Worm (Caenorhabditis elegans): ENCODE measurements around the gene B0280.11.

Gene B0280.11

DNA sequence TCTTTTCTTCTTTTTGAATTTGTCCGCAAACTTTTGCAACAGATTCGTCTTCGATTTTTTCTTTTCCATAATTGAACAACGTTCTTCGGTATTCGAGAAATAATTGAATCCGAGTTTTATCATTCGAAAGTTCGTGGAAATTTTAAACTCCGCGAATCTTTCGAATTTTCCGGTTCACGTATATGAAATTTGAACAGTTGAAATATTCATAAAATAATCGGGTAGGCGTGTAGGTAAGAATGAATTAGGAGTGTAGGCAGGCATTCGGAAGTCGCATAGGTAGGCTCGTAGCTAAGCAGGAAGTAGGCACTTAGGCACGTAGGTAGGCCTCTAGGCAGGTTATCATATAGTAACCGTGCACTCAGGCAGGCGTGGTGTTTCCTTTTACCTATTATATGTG, at the start of gene B0280.11:
TSS of gene B0280.11 (minus strand) at position 101 of the 400 bp plus-strand sequence.
- TF ChIP-seq dao-5 (tag; optimal IDR thresholded peaks at IDR 0.05) (no peak), him-1 (tag; optimal IDR thresholded peaks at IDR 0.05) (no peak), W03F9.2 (tag; optimal IDR thresholded peaks at IDR 0.05) (no peak)

DNA sequence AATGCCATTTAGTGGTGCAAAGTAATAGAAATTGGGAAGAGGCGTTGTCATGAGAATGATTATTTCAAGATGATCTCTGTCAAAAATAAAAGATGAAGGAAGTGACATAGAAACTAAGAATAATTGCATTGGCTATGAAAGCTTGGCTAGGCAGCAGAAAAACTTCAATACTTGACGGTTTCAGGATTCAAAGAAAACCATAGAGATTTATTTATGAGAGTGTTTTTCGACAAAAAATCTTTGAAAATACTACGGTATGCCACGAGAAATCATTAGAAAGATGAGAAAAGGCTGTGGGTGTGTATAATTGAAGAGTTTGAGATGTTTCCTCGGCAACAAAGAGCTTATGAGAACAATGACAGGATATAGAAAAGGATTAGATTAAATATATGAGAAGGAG, 47.4 kb upstream of the B0280.11 start, which contains the start of gene F37C12.14:
TSS of gene F37C12.14 (minus strand) at position 101 of the 400 bp plus-strand sequence.
- TF ChIP-seq him-1 (tag; optimal IDR thresholded peaks at IDR 0.05) (no peak), dao-5 (tag; optimal IDR thresholded peaks at IDR 0.05) (no peak), W03F9.2 (tag; optimal IDR thresholded peaks at IDR 0.05) (no peak)

- no peak for TF ChIP-seq dao-5 (tag; optimal IDR thresholded peaks at IDR 0.05)
- TF ChIP-seq him-1 (tag; optimal IDR thresholded peaks at IDR 0.05): no peak
- no peak for TF ChIP-seq W03F9.2 (tag; optimal IDR thresholded peaks at IDR 0.05)
These were observed 45.9 kb upstream of the B0280.11 start, which contains the start of gene yju-2 for ce11 chrIII:7184022-7184421. TSS of gene yju-2 (plus strand) at chrIII:7184336.

ce11 chrIII:7181822-7182221, 43.7 kb upstream of the B0280.11 start, which contains the start of gene epg-4:
TSS of gene epg-4 (plus strand) at chrIII:7182167.
- no peak for TF ChIP-seq W03F9.2 (tag; optimal IDR thresholded peaks at IDR 0.05)
- TF ChIP-seq dao-5 (tag; optimal IDR thresholded peaks at IDR 0.05): no peak
- TF ChIP-seq him-1 (tag; optimal IDR thresholded peaks at IDR 0.05): no peak

- TF ChIP-seq dao-5 (tag; optimal IDR thresholded peaks at IDR 0.05) (no peak), W03F9.2 (tag; optimal IDR thresholded peaks at IDR 0.05) (no peak), him-1 (tag; optimal IDR thresholded peaks at IDR 0.05) (no peak)
These were observed 42.5 kb upstream of the B0280.11 start, which contains the start of gene ndab-2 for ce11 chrIII:7180613-7181012. TSS of gene ndab-2 (plus strand) at chrIII:7180752.

DNA sequence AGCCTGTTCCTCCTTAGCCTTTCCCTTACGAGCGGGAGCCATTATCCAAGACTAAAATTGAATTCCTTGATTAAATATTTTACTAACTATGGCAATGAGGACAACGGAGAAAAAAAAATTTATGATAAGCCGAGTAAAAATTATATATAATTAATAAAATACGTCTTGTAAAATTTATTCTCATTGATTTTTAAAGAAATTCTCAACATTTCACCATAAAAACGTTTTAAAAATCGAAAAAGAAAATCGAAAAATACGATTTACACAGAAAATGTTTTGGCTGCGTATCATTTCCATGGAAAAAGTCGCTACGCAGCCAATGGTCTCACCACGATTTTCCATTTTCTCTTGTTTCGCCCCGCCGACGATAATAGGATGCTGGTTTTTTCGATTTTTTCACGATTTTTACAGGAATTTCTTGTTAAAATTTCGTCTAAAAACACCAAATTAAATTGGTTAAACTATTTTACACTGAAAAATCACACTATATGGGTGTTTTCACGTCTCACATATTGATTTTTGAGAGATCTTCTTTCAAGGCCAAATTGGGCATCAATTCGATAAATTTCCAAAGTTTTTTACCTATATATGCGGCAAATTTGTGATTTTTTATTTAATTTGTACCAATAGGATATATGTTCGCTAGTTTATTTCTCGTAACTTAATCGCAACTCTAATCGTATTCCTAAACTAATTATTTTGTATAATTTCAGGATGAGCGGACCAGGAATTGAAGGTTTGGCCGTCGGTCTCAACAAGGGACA, 41.6 kb upstream of the B0280.11 start, which contains the start of the genes rps-14 and rpl-36:
TSS of gene rps-14 (minus strand) at position 51 of the 764 bp plus-strand sequence.
TSS of gene rpl-36 (plus strand) at position 714 of the 764 bp plus-strand sequence.
- TF ChIP-seq dao-5 (tag; optimal IDR thresholded peaks at IDR 0.05) (no peak), him-1 (tag; optimal IDR thresholded peaks at IDR 0.05) (peak; percentile 26), W03F9.2 (tag; optimal IDR thresholded peaks at IDR 0.05) (peak; percentile 72)

- TF ChIP-seq him-1 (tag; optimal IDR thresholded peaks at IDR 0.05) (no peak), dao-5 (tag; optimal IDR thresholded peaks at IDR 0.05) (no peak), W03F9.2 (tag; optimal IDR thresholded peaks at IDR 0.05) (no peak)
These were observed 40.4 kb upstream of the B0280.11 start for ce11 chrIII:7178497-7178896.

- TF ChIP-seq dao-5 (tag; optimal IDR thresholded peaks at IDR 0.05) (no peak), W03F9.2 (tag; optimal IDR thresholded peaks at IDR 0.05) (no peak), him-1 (tag; optimal IDR thresholded peaks at IDR 0.05) (no peak)
These were observed 32.0 kb upstream of the B0280.11 start for ce11 chrIII:7170090-7170489.

DNA sequence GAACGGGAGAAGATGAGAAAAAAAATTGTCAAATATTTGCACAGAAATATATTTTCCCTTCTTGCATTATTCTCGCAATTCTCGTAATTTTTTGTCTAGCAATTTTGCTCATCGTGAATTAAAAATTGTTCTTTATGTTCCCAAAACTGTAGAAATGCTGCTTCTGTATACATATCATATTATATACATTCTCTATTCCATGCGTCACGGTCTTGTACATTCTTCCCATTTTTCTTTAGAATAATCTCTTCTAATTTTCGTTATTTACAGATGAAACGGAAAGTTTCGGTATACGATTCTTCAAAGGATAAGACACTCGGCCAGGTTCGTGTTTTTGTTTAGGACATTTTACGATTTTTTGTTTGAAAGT, 29.5 kb upstream of the B0280.11 start, which contains the start of gene acs-4:
TSS of gene acs-4 (plus strand) at position 271 of the 370 bp plus-strand sequence.
- TF ChIP-seq him-1 (tag; optimal IDR thresholded peaks at IDR 0.05): no peak
- no peak for TF ChIP-seq W03F9.2 (tag; optimal IDR thresholded peaks at IDR 0.05)
- TF ChIP-seq dao-5 (tag; optimal IDR thresholded peaks at IDR 0.05): no peak

DNA sequence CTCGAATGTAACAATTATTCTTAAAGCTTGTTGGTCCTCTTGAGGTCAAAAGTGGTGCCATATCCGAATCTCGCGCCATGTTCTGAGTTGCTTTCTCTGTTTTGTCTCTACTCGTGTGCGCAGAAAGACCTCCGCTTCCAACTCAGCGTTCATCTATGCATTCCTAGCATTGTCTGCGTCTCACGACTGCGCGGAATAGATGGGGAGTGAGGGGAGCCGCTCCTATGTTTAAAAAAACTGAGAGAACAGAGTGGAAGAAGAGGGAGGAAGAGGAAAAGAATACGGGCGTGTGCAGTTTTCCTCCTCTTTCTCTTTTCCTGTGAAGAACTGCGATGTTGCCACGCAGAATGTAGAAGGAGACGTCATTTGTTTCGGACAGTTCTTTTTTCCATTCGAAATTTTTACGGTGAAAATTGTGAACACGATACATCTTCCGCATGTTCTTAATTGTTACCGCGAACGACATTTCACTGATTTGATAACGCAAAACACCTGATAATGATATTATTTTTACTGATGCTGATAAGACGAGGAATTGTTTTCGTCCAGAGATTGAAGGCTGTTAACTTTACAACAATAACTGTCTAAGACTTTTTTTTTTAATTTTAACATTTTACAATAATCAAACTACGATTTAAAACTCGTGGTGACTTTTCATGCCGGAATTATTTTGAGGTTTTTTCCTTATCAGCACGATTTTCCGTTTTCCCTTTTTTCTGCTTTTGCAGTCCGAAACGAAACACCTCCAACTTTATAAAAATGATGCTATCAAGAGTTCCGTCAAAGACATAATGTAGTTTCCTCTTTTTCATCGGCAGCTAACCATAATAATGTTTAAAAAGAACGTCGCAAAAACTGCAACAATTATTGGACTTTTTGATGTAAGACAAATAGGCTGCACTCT, 28.8 kb upstream of the B0280.11 start:
- no peak for TF ChIP-seq dao-5 (tag; optimal IDR thresholded peaks at IDR 0.05)
- peak; percentile 59 for TF ChIP-seq him-1 (tag; optimal IDR thresholded peaks at IDR 0.05)

DNA sequence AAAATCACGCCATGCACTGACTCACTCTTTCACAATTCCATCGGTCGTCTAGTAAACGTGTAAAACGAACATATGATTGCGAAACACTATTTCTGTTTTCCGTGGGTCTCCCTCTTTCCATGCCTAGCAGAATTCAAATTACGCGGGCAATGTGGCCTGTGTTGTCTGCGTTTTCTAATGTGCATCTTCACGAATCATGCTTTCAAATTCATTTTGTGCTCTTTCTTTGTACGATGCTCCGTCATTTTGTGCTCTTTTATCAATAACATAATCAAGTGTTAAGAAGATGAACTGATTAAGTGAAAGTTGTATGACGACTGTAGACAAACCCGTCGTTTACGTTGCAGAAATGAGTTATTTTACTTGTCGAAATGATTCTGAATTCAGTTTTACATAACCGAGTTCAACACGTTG, 27.7 kb upstream of the B0280.11 start:
- TF ChIP-seq him-1 (tag; optimal IDR thresholded peaks at IDR 0.05): no peak
- TF ChIP-seq W03F9.2 (tag; optimal IDR thresholded peaks at IDR 0.05): no peak
- TF ChIP-seq dao-5 (tag; optimal IDR thresholded peaks at IDR 0.05): no peak

DNA sequence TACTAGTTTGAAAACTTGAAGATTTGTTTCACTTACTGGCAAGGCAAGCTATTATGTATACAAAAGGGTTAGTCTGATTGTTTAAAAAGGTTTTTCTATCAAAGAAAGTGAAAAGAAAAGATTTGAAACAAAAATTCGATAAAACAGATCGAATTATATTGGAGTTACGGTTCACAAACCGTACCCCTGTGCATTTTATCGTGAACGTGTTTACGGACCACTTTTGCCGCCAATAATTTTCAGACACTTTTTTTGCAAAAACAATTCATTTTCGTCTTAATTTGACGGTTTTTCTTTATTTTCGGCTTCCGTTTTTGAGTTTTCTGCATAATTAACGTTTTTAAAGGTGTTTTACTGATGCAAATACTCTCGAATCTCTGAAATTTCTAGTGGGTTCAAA, 27.2 kb upstream of the B0280.11 start:
- TF ChIP-seq dao-5 (tag; optimal IDR thresholded peaks at IDR 0.05): no peak
- no peak for TF ChIP-seq him-1 (tag; optimal IDR thresholded peaks at IDR 0.05)

DNA sequence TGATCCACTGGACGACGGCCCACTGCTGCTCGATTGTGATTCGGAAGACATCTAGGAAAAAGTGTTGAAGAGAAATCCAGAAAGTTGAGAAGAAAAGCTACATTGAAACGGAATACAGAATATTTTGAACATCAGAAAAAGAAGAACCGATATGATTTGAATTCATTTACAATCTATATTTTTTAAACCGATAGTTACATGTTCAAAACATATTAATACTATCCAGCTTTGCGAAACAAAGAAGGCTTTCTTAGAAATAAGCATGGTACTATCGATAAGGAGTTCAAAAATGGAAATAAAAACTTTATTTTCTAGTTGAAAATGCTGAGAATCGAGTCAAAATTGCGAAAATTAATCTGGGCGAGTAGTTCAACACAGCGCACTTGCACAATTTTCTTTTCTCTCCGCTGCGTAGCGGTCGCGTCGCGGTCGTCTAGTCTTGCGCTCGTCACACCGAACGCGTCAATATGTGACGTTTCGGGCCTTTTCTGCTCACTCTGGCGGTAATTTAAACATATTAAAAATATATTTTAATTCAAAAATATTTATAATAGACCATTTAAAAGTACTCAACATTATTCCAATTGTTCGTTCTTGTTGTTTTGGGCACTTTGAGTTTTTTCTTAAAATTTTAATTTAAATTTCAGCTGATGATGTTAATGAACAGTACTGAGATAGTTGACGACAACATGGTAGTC, 24.1 kb upstream of the B0280.11 start, which contains the start of the genes syf-2 and K04G7.1:
TSS of gene syf-2 (minus strand) at position 51 of the 698 bp plus-strand sequence.
TSS of gene K04G7.1 (plus strand) at position 648 of the 698 bp plus-strand sequence.
- TF ChIP-seq him-1 (tag; optimal IDR thresholded peaks at IDR 0.05) (peak; percentile 75), dao-5 (tag; optimal IDR thresholded peaks at IDR 0.05) (no peak), W03F9.2 (tag; optimal IDR thresholded peaks at IDR 0.05) (peak; percentile 95)

Data from whole organism, L4/young adult.